Worm (Caenorhabditis elegans) whole organism, young adult: Measurements from ENCODE around the gene zer-1.
A peak's percentile ranks its signal among the peaks of the same experiment; 100 is the strongest.

Experiments used
- B0019.2 ChIP-seq: fragments of 200-800 bp; sonication (Bioruptor generic); conservative IDR thresholded peaks from 2 replicates; pipeline ENCODE4 v1.3.6; 2022; ENCODE audit warnings: missing genetic modification reagents, missing genetic modification characterization, missing compliant biosample characterization
- D2030.7 ChIP-seq: fragments of 200-800 bp; sonication (Bioruptor generic); IDR thresholded peaks from 2 replicates; pipeline ENCODE4 v1.3.6; 2022; ENCODE audit warnings: missing genetic modification reagents, missing genetic modification characterization, missing compliant biosample characterization
- F23B12.7 ChIP-seq: sonication (generic microtip); optimal IDR thresholded peaks from 2 replicates; lab custom pipeline; 2017; ENCODE audit warnings: missing genetic modification characterization, mild to moderate bottlenecking, missing compliant biosample characterization, antibody characterized with exemption, moderate library complexity; ENCODE audit not compliant: insufficient read depth
- F33H1.4 ChIP-seq: fragments of 200-800 bp; sonication (Bioruptor generic); IDR thresholded peaks from 2 replicates; pipeline ENCODE4 v1.3.6; 2022; ENCODE audit warnings: missing genetic modification reagents, missing genetic modification characterization, missing compliant biosample characterization
- F37B4.10 ChIP-seq: fragments of 200-800 bp; sonication (Bioruptor generic); IDR thresholded peaks from 2 replicates; pipeline ENCODE4 v1.3.6; 2022; ENCODE audit warnings: missing genetic modification characterization, missing compliant biosample characterization
- F39B2.1 ChIP-seq: fragments of 200-800 bp; sonication (Bioruptor generic); IDR thresholded peaks from 2 replicates; pipeline ENCODE4 v1.3.6; 2022; ENCODE audit warnings: missing genetic modification reagents, missing genetic modification characterization, missing compliant biosample characterization
- F52B5.7 ChIP-seq: sonication (generic microtip); optimal IDR thresholded peaks from 2 replicates; lab custom pipeline; 2016; ENCODE audit warnings: mild to moderate bottlenecking, missing genetic modification characterization, missing compliant biosample characterization
- F57C9.4 ChIP-seq: sonication (generic microtip); optimal IDR thresholded peaks from 2 replicates; lab custom pipeline; 2017; ENCODE audit warnings: mild to moderate bottlenecking, missing genetic modification characterization, missing compliant biosample characterization
- K11D2.4 ChIP-seq: fragments of 200-800 bp; sonication (Bioruptor generic); IDR thresholded peaks from 2 replicates; pipeline ENCODE4 v1.3.6; 2022; ENCODE audit warnings: missing genetic modification reagents, missing genetic modification characterization, missing compliant biosample characterization
- T07F8.4 ChIP-seq: sonication (generic microtip); optimal IDR thresholded peaks from 2 replicates; lab custom pipeline; 2016; ENCODE audit warnings: mild to moderate bottlenecking, missing genetic modification characterization, moderate library complexity, missing compliant biosample characterization
- Y53F4B.3 ChIP-seq: fragments of 200-800 bp; sonication (Bioruptor generic); IDR thresholded peaks from 2 replicates; pipeline ENCODE4 v1.3.6; 2022; ENCODE audit warnings: missing genetic modification reagents, missing genetic modification characterization, missing compliant biosample characterization
- Y53G8AR.9 ChIP-seq: fragments of 200-800 bp; sonication (Bioruptor generic); conservative IDR thresholded peaks from 2 replicates; pipeline ENCODE4 v1.3.6; 2022; ENCODE audit warnings: missing genetic modification reagents, missing genetic modification characterization, missing compliant biosample characterization
- Y67H2A.10 ChIP-seq: fragments of 200-800 bp; sonication (Bioruptor generic); conservative IDR thresholded peaks from 2 replicates; pipeline ENCODE4 v1.3.6; 2022; ENCODE audit warnings: missing genetic modification reagents, missing genetic modification characterization, missing compliant biosample characterization
- Y95B8A.8 ChIP-seq: fragments of 200-800 bp; sonication (Bioruptor generic); IDR thresholded peaks from 2 replicates; pipeline ENCODE4 v1.3.6; 2022; ENCODE audit warnings: missing genetic modification reagents, missing genetic modification characterization, missing compliant biosample characterization
- akir-1 ChIP-seq: fragments of 200-800 bp; sonication (Bioruptor generic); optimal IDR thresholded peaks from 2 replicates; lab custom pipeline; 2018; ENCODE audit warnings: mild to moderate bottlenecking, missing genetic modification characterization, moderate library complexity, missing compliant biosample characterization
- aptf-3 ChIP-seq: fragments of 200-800 bp; sonication (Bioruptor generic); IDR thresholded peaks from 2 replicates; pipeline ENCODE4 v1.3.6; 2022; ENCODE audit warnings: missing genetic modification characterization, missing compliant biosample characterization
- atf-7 ChIP-seq: sonication (generic microtip); optimal IDR thresholded peaks from 2 replicates; lab custom pipeline; 2017; ENCODE audit warnings: mild to moderate bottlenecking, missing genetic modification characterization, missing compliant biosample characterization
- athp-1 ChIP-seq: sonication (generic microtip); optimal IDR thresholded peaks from 2 replicates; lab custom pipeline; 2017; ENCODE audit warnings: mild to moderate bottlenecking, missing genetic modification characterization, missing compliant biosample characterization
- attf-3 ChIP-seq: fragments of 200-800 bp; sonication (Bioruptor generic); conservative IDR thresholded peaks from 2 replicates; pipeline ENCODE4 v1.3.6; 2022; ENCODE audit warnings: missing genetic modification reagents, missing genetic modification characterization, missing compliant biosample characterization
- dpl-1 ChIP-seq: fragments of 150-350 bp; optimal IDR thresholded peaks from 2 replicates; lab custom pipeline; 2014; ENCODE audit warnings: missing biosample characterization, missing genetic modification reagents, missing genetic modification characterization
- efl-1 ChIP-seq: fragments of 150-350 bp; optimal IDR thresholded peaks from 2 replicates; lab custom pipeline; 2014; ENCODE audit warnings: missing biosample characterization, missing genetic modification reagents, missing genetic modification characterization
- him-1 ChIP-seq: sonication (generic microtip); optimal IDR thresholded peaks from 2 replicates; lab custom pipeline; 2016; ENCODE audit warnings: missing genotype, missing genetic modification reagents, missing genetic modification characterization, missing compliant biosample characterization
- hlh-12 ChIP-seq: sonication (generic microtip); optimal IDR thresholded peaks from 2 replicates; lab custom pipeline; 2016; ENCODE audit warnings: missing genetic modification characterization, missing compliant biosample characterization
- hmg-1.2 ChIP-seq: fragments of 200-800 bp; sonication (Bioruptor generic); IDR thresholded peaks from 2 replicates; pipeline ENCODE4 v1.3.6; 2022; ENCODE audit warnings: missing genetic modification reagents, missing genetic modification characterization, missing compliant biosample characterization
- hsf-1 ChIP-seq: fragments of 200-800 bp; sonication (Bioruptor generic); IDR thresholded peaks from 2 replicates; pipeline ENCODE4 v1.3.6; 2022; ENCODE audit warnings: missing genetic modification reagents, missing genetic modification characterization, missing compliant biosample characterization
- lin-26 ChIP-seq: fragments of 200-800 bp; sonication (Bioruptor generic); IDR thresholded peaks from 2 replicates; pipeline ENCODE4 v1.3.6; 2022; ENCODE audit warnings: missing genetic modification reagents, missing genetic modification characterization, missing compliant biosample characterization
- lin-35 ChIP-seq, 3 experiments: fragments of 150-350 bp in 2 of 3; sonication (generic microtip) in 1 of 3; optimal IDR thresholded peaks; 2 replicates each; lab custom pipeline; 2014 to 2018; ENCODE audit warnings: missing biosample characterization in 3 of 3, missing genetic modification characterization in 3 of 3, missing genetic modification reagents in 3 of 3
- lin-40 ChIP-seq: sonication (generic microtip); optimal IDR thresholded peaks from 2 replicates; lab custom pipeline; 2016; ENCODE audit warnings: missing genetic modification characterization, mild to moderate bottlenecking, missing compliant biosample characterization, missing genotype, missing genetic modification reagents
- lin-54 ChIP-seq: fragments of 200-800 bp; sonication (Bioruptor generic); optimal IDR thresholded peaks from 2 replicates; lab custom pipeline; 2018; ENCODE audit warnings: mild to moderate bottlenecking, missing genetic modification characterization, missing compliant biosample characterization
- madf-10 ChIP-seq: sonication (generic microtip); optimal IDR thresholded peaks from 2 replicates; lab custom pipeline; 2016; ENCODE audit warnings: mild to moderate bottlenecking, missing genetic modification characterization, missing compliant biosample characterization
- madf-6 ChIP-seq: fragments of 200-800 bp; sonication (Bioruptor generic); IDR thresholded peaks from 2 replicates; pipeline ENCODE4 v1.3.6; 2022; ENCODE audit warnings: missing genetic modification reagents, missing genetic modification characterization, missing compliant biosample characterization
- mcd-1 ChIP-seq: fragments of 200-800 bp; sonication (Bioruptor generic); IDR thresholded peaks from 2 replicates; pipeline ENCODE4 v1.3.6; 2022; ENCODE audit warnings: missing genetic modification reagents, missing genetic modification characterization, missing compliant biosample characterization
- mel-28 ChIP-seq: sonication (generic microtip); optimal IDR thresholded peaks from 2 replicates; lab custom pipeline; 2016; ENCODE audit warnings: borderline replicate concordance, mild to moderate bottlenecking, missing genetic modification characterization, missing compliant biosample characterization
- nfya-1 ChIP-seq: sonication (generic microtip); optimal IDR thresholded peaks from 2 replicates; lab custom pipeline; 2017; ENCODE audit warnings: antibody characterized with exemption, missing compliant biosample characterization, missing genetic modification characterization, borderline replicate concordance; ENCODE audit not compliant: insufficient read depth
- nfya-2 ChIP-seq: fragments of 200-800 bp; sonication (Bioruptor generic); IDR thresholded peaks from 2 replicates; pipeline ENCODE4 v1.3.6; 2022; ENCODE audit warnings: missing genetic modification reagents, missing genetic modification characterization, missing compliant biosample characterization
- nfyb-1 ChIP-seq: fragments of 200-800 bp; sonication (Bioruptor generic); IDR thresholded peaks from 2 replicates; pipeline ENCODE4 v1.3.6; 2022; ENCODE audit warnings: missing genetic modification reagents, missing genetic modification characterization, missing compliant biosample characterization
- nhr-120 ChIP-seq: fragments of 200-800 bp; sonication (Bioruptor generic); IDR thresholded peaks from 2 replicates; pipeline ENCODE4 v1.3.6; 2022; ENCODE audit warnings: missing genetic modification characterization, missing compliant biosample characterization
- nhr-179 ChIP-seq: sonication (generic microtip); optimal IDR thresholded peaks from 2 replicates; lab custom pipeline; 2016; ENCODE audit warnings: mild to moderate bottlenecking, missing genetic modification characterization, missing compliant biosample characterization
- nhr-27 ChIP-seq: fragments of 200-800 bp; sonication (Bioruptor generic); optimal IDR thresholded peaks from 2 replicates; lab custom pipeline; 2018; ENCODE audit warnings: mild to moderate bottlenecking, missing genetic modification characterization, moderate library complexity, missing compliant biosample characterization
- nhr-80 ChIP-seq: sonication (generic microtip); optimal IDR thresholded peaks from 2 replicates; lab custom pipeline; 2016; ENCODE audit warnings: missing genetic modification characterization, missing compliant biosample characterization
- pha-4 ChIP-seq: fragments of 150-350 bp; sonication (generic microtip); optimal IDR thresholded peaks from 2 replicates; lab custom pipeline; 2014; ENCODE audit warnings: missing biosample characterization, missing genetic modification reagents, missing genetic modification characterization
- rcor-1 ChIP-seq: fragments of 200-800 bp; sonication (Bioruptor generic); IDR thresholded peaks from 2 replicates; pipeline ENCODE4 v1.3.6; 2022; ENCODE audit warnings: missing genetic modification reagents, missing genetic modification characterization, missing compliant biosample characterization
- somi-1 ChIP-seq: fragments of 200-800 bp; sonication (Bioruptor generic); optimal IDR thresholded peaks from 2 replicates; lab custom pipeline; 2018; ENCODE audit warnings: mild to moderate bottlenecking, missing genetic modification characterization, missing compliant biosample characterization
- tbp1 ChIP-seq: fragments of 200-800 bp; sonication (Bioruptor generic); optimal IDR thresholded peaks from 2 replicates; lab custom pipeline; 2018; ENCODE audit warnings: mild to moderate bottlenecking, missing genetic modification characterization, missing compliant biosample characterization
- tbx-9 ChIP-seq: sonication (generic microtip); optimal IDR thresholded peaks from 2 replicates; lab custom pipeline; 2016; ENCODE audit warnings: borderline replicate concordance, missing genetic modification characterization, inconsistent platforms, missing compliant biosample characterization
- xnd-1 ChIP-seq: sonication (generic microtip); optimal IDR thresholded peaks from 2 replicates; lab custom pipeline; 2016; ENCODE audit warnings: missing genotype, missing genetic modification reagents, missing genetic modification characterization, missing compliant biosample characterization
- ztf-18 ChIP-seq: sonication (generic microtip); optimal IDR thresholded peaks from 2 replicates; lab custom pipeline; 2016; ENCODE audit warnings: missing genotype, mild to moderate bottlenecking, missing genetic modification characterization, missing compliant biosample characterization
- ztf-26 ChIP-seq: sonication (generic microtip); optimal IDR thresholded peaks from 2 replicates; lab custom pipeline; 2017; ENCODE audit warnings: missing genetic modification characterization, missing compliant biosample characterization
- ztf-28 ChIP-seq: fragments of 200-800 bp; sonication (Bioruptor generic); IDR thresholded peaks from 2 replicates; pipeline ENCODE4 v1.3.6; 2022; ENCODE audit warnings: missing genetic modification reagents, missing genetic modification characterization, missing compliant biosample characterization

The zer-1 gene

ce11 chrIII:901600-902250 lies 15.1 kb upstream of the zer-1 start:
- TF ChIP-seq efl-1 (GFP tag; lab: Kevin White, UChicago) (peak; percentile 57), lin-35 (GFP tag; optimal IDR thresholded peaks at IDR 0.05; lab: Kevin White, UChicago) (peak in 1 of 3 experiments; percentile 39), nhr-179 (no peak), Y53G8AR.9 (no peak; the same call in 1 of the 2 replicates), nhr-120 (GFP tag; lab: Robert Waterston, UW) (no peak), dpl-1 (GFP tag; lab: Kevin White, UChicago) (peak; percentile 47), him-1 (tag; lab: Kevin White, UChicago) (peak; percentile 25), K11D2.4 (GFP tag; lab: Robert Waterston, UW) (no peak), D2030.7 (GFP tag; lab: Robert Waterston, UW) (peak; percentile 11; the same call in 1 of the 2 replicates), F52B5.7 (tag; lab: Kevin White, UChicago) (no peak), B0019.2 (GFP tag; lab: Robert Waterston, UW) (no peak), mcd-1 (GFP tag; lab: Robert Waterston, UW) (peak; percentile 85), ztf-28 (GFP tag; lab: Robert Waterston, UW) (no peak), Y53F4B.3 (GFP tag; lab: Robert Waterston, UW) (no peak), hmg-1.2 (GFP tag; lab: Robert Waterston, UW) (0 out of 2 replicates have a peak, but pooled peaks have one; percentile 8), nhr-80 (tag; lab: Kevin White, UChicago) (peak; percentile 54), atf-7 (tag; lab: Kevin White, UChicago) (no peak), athp-1 (tag; lab: Kevin White, UChicago) (peak; percentile 19), tbp1 (no peak), mel-28 (no peak), T07F8.4 (tag; lab: Kevin White, UChicago) (no peak), lin-54 (GFP tag; lab: Kevin White, UChicago) (peak; percentile 41), F57C9.4 (tag; lab: Kevin White, UChicago) (no peak), madf-10 (tag; lab: Kevin White, UChicago) (no peak), akir-1 (no peak), attf-3 (0 out of 2 replicates have a peak, but pooled peaks have one; percentile 8), ztf-26 (peak; percentile 21), rcor-1 (GFP tag; lab: Robert Waterston, UW) (no peak), lin-40 (tag; lab: Kevin White, UChicago) (peak; percentile 25), ztf-18 (tag; lab: Kevin White, UChicago) (no peak), nfya-2 (no peak), nhr-27 (no peak), Y67H2A.10 (no peak), F23B12.7 (no peak), hlh-12 (tag; lab: Kevin White, UChicago) (no peak), F33H1.4 (no peak), nfyb-1 (GFP tag; lab: Robert Waterston, UW) (no peak), tbx-9 (tag; lab: Kevin White, UChicago) (no peak), hsf-1 (no peak), pha-4 (tag; lab: Kevin White, UChicago) (no peak), madf-6 (GFP tag; lab: Robert Waterston, UW) (peak; percentile 35; the same call in 1 of the 2 replicates), lin-26 (GFP tag; lab: Robert Waterston, UW) (no peak), aptf-3 (GFP tag; lab: Robert Waterston, UW) (no peak), Y95B8A.8 (GFP tag; lab: Robert Waterston, UW) (no peak), nfya-1 (tag; lab: Kevin White, UChicago) (no peak), F37B4.10 (GFP tag; lab: Robert Waterston, UW) (no peak), somi-1 (GFP tag; lab: Kevin White, UChicago) (no peak), xnd-1 (tag; lab: Kevin White, UChicago) (no peak), F39B2.1 (GFP tag; lab: Robert Waterston, UW) (no peak)
